Worm (Caenorhabditis elegans) whole organism, L4 larva: ENCODE results near the gene npr-15.

Source experiments
- D1046.2 ChIP-seq: fragments of 200-800 bp; sonication (Bioruptor generic); IDR thresholded peaks from 2 replicates; pipeline ENCODE4 v1.3.6; 2022; ENCODE audit warnings: missing genetic modification characterization, missing compliant biosample characterization
- F10B5.3 ChIP-seq: sonication (generic microtip); optimal IDR thresholded peaks from 2 replicates; lab custom pipeline; 2016; ENCODE audit warnings: mild to moderate bottlenecking, missing genetic modification characterization, missing compliant biosample characterization
- R02D3.7 ChIP-seq: fragments of 150-350 bp; sonication (generic microtip); optimal IDR thresholded peaks from 3 replicates; lab custom pipeline; 2014; ENCODE audit warnings: missing biosample characterization, missing genetic modification characterization
- T20F7.1 ChIP-seq: fragments of 200-800 bp; sonication (Bioruptor generic); optimal IDR thresholded peaks from 2 replicates; lab custom pipeline; 2018; ENCODE audit warnings: mild to moderate bottlenecking, missing genetic modification characterization, missing compliant biosample characterization
- T26A8.4 ChIP-seq: fragments of 200-800 bp; sonication (Bioruptor generic); IDR thresholded peaks from 2 replicates; pipeline ENCODE4 v1.3.6; 2022; ENCODE audit warnings: missing genetic modification characterization, missing compliant biosample characterization
- Y105C5A.15 ChIP-seq: fragments of 200-800 bp; sonication (Bioruptor generic); IDR thresholded peaks from 2 replicates; pipeline ENCODE4 v1.3.6; 2022; ENCODE audit warnings: missing genetic modification characterization, missing compliant biosample characterization
- Y5F2A.4 ChIP-seq: fragments of 200-800 bp; sonication (Bioruptor generic); optimal IDR thresholded peaks from 2 replicates; lab custom pipeline; 2018; ENCODE audit warnings: mild to moderate bottlenecking, missing genetic modification characterization, missing compliant biosample characterization
- Y75B8A.6 ChIP-seq: fragments of 200-800 bp; sonication (Bioruptor generic); IDR thresholded peaks from 2 replicates; pipeline ENCODE4 v1.3.6; 2022; ENCODE audit warnings: missing genetic modification reagents, missing genetic modification characterization, missing compliant biosample characterization
- ZK337.2 ChIP-seq: fragments of 200-800 bp; sonication (Bioruptor generic); IDR thresholded peaks from 2 replicates; pipeline ENCODE4 v1.3.6; 2022; ENCODE audit warnings: missing genetic modification reagents, missing genetic modification characterization, missing compliant biosample characterization
- aha-1 ChIP-seq: fragments of 150-350 bp; peaks from one replicate; lab custom pipeline; 2014; ENCODE audit warnings: missing biosample characterization, missing genetic modification characterization
- arid-1 ChIP-seq: fragments of 200-800 bp; sonication (Bioruptor generic); conservative IDR thresholded peaks from 2 replicates; pipeline ENCODE4 v1.3.6; 2022; ENCODE audit warnings: missing genetic modification reagents, missing genetic modification characterization, missing compliant biosample characterization
- attf-4 ChIP-seq: sonication (generic microtip); optimal IDR thresholded peaks from 3 replicates; lab custom pipeline; 2017; ENCODE audit warnings: missing biosample characterization, missing genetic modification characterization
- ceh-20 ChIP-seq: fragments of 200-800 bp; sonication (Bioruptor generic); IDR thresholded peaks from 2 replicates; pipeline ENCODE4 v1.3.6; 2022; ENCODE audit warnings: missing genetic modification reagents, missing genetic modification characterization, missing compliant biosample characterization
- ceh-28 ChIP-seq: fragments of 150-350 bp; optimal IDR thresholded peaks from 2 replicates; lab custom pipeline; 2014; ENCODE audit warnings: missing biosample characterization, missing genetic modification reagents, missing genetic modification characterization
- ceh-44 ChIP-seq: fragments of 200-800 bp; sonication (Bioruptor generic); IDR thresholded peaks from 2 replicates; pipeline ENCODE4 v1.3.6; 2022; ENCODE audit warnings: missing genetic modification reagents, missing genetic modification characterization, missing compliant biosample characterization
- ceh-62 ChIP-seq: sonication (generic microtip); optimal IDR thresholded peaks from 2 replicates; lab custom pipeline; 2017; ENCODE audit warnings: missing biosample characterization, missing genetic modification characterization
- ctbp-1 ChIP-seq: fragments of 200-800 bp; sonication (Bioruptor generic); IDR thresholded peaks from 2 replicates; pipeline ENCODE4 v1.3.6; 2022; ENCODE audit warnings: missing genetic modification reagents, missing genetic modification characterization, missing compliant biosample characterization
- daf-12 ChIP-seq: fragments of 150-350 bp; optimal IDR thresholded peaks from 2 replicates; lab custom pipeline; 2014; ENCODE audit warnings: missing biosample characterization, missing genetic modification reagents, missing genetic modification characterization
- daf-16 ChIP-seq, 3 experiments: sonication (generic microtip); optimal IDR thresholded peaks; 2 replicates each; lab custom pipeline; 2016 to 2017; ENCODE audit warnings: missing genetic modification characterization in 3 of 3, missing genetic modification reagents in 3 of 3, mild to moderate bottlenecking in 2 of 3, missing compliant biosample characterization in 2 of 3, missing biosample characterization in 1 of 3, moderate library complexity in 1 of 3
- daf-19 ChIP-seq: fragments of 200-800 bp; sonication (Bioruptor generic); conservative IDR thresholded peaks from 2 replicates; pipeline ENCODE4 v1.3.6; 2022; ENCODE audit warnings: missing genetic modification characterization, missing compliant biosample characterization
- daf-8 ChIP-seq: fragments of 200-800 bp; sonication (Bioruptor generic); IDR thresholded peaks from 2 replicates; pipeline ENCODE4 v1.3.6; 2022; ENCODE audit warnings: missing genetic modification characterization, missing compliant biosample characterization
- dmd-6 ChIP-seq: fragments of 200-800 bp; sonication (Bioruptor generic); IDR thresholded peaks from 2 replicates; pipeline ENCODE4 v1.3.6; 2022; ENCODE audit warnings: missing genetic modification reagents, missing genetic modification characterization, missing compliant biosample characterization
- dmd-9 ChIP-seq: fragments of 200-800 bp; sonication (Bioruptor generic); IDR thresholded peaks from 2 replicates; pipeline ENCODE4 v1.3.6; 2022; ENCODE audit warnings: missing genetic modification reagents, missing genetic modification characterization, missing compliant biosample characterization
- dpl-1 ChIP-seq: fragments of 150-350 bp; optimal IDR thresholded peaks from 2 replicates; lab custom pipeline; 2014; ENCODE audit warnings: missing biosample characterization, missing genetic modification reagents, missing genetic modification characterization
- dve-1 ChIP-seq: sonication (generic microtip); optimal IDR thresholded peaks from 2 replicates; lab custom pipeline; 2017; ENCODE audit warnings: antibody characterized with exemption, mild to moderate bottlenecking, missing genetic modification characterization, missing compliant biosample characterization; ENCODE audit not compliant: insufficient read depth
- gei-8 ChIP-seq: fragments of 200-800 bp; sonication (Bioruptor generic); optimal IDR thresholded peaks from 2 replicates; lab custom pipeline; 2018; ENCODE audit warnings: mild to moderate bottlenecking, missing genetic modification characterization, missing compliant biosample characterization
- hlh-11 ChIP-seq: fragments of 200-800 bp; sonication (Bioruptor generic); optimal IDR thresholded peaks from 2 replicates; lab custom pipeline; 2018; ENCODE audit warnings: mild to moderate bottlenecking, missing genetic modification characterization, missing compliant biosample characterization
- hlh-30 ChIP-seq: sonication (generic microtip); optimal IDR thresholded peaks from 2 replicates; lab custom pipeline; 2017; ENCODE audit warnings: antibody characterized with exemption, mild to moderate bottlenecking, missing genetic modification characterization, missing compliant biosample characterization; ENCODE audit not compliant: insufficient read depth
- lin-15B ChIP-seq: fragments of 150-350 bp; sonication (generic microtip); optimal IDR thresholded peaks from 3 replicates; lab custom pipeline; 2014; ENCODE audit warnings: missing biosample characterization, missing genetic modification characterization
- lin-39 ChIP-seq: fragments of 150-350 bp; optimal IDR thresholded peaks from 2 replicates; lab custom pipeline; 2014; ENCODE audit warnings: missing biosample characterization, missing genetic modification reagents, missing genetic modification characterization
- madf-9 ChIP-seq: fragments of 200-800 bp; sonication (Bioruptor generic); conservative IDR thresholded peaks from 2 replicates; pipeline ENCODE4 v1.3.6; 2022; ENCODE audit warnings: missing genetic modification reagents, missing genetic modification characterization, missing compliant biosample characterization
- mdt-29 ChIP-seq: fragments of 200-800 bp; sonication (Bioruptor generic); IDR thresholded peaks from 2 replicates; pipeline ENCODE4 v1.3.6; 2022; ENCODE audit warnings: missing genetic modification reagents, missing genetic modification characterization, missing compliant biosample characterization
- mes-2 ChIP-seq: sonication (generic microtip); optimal IDR thresholded peaks from 2 replicates; lab custom pipeline; 2016; ENCODE audit warnings: missing genotype, mild to moderate bottlenecking, missing genetic modification characterization, missing compliant biosample characterization; ENCODE audit not compliant: poor library complexity, severe bottlenecking
- mxl-2 ChIP-seq: fragments of 200-800 bp; sonication (Bioruptor generic); conservative IDR thresholded peaks from 2 replicates; pipeline ENCODE4 v1.3.6; 2022; ENCODE audit warnings: missing genetic modification reagents, missing genetic modification characterization, missing compliant biosample characterization
- nhr-102 ChIP-seq: sonication (generic microtip); optimal IDR thresholded peaks from 2 replicates; lab custom pipeline; 2016; ENCODE audit warnings: mild to moderate bottlenecking, missing genetic modification characterization, moderate library complexity, missing compliant biosample characterization
- nhr-11 ChIP-seq: fragments of 150-350 bp; optimal IDR thresholded peaks from 2 replicates; lab custom pipeline; 2014; ENCODE audit warnings: missing biosample characterization, missing genetic modification characterization
- nhr-237 ChIP-seq: sonication (generic microtip); optimal IDR thresholded peaks from 2 replicates; lab custom pipeline; 2017; ENCODE audit warnings: missing biosample characterization, missing genetic modification characterization
- nhr-25 ChIP-seq: sonication (generic microtip); optimal IDR thresholded peaks from 2 replicates; lab custom pipeline; 2017; ENCODE audit warnings: missing genetic modification characterization, mild to moderate bottlenecking, missing compliant biosample characterization, antibody characterized with exemption, moderate library complexity, borderline replicate concordance; ENCODE audit not compliant: insufficient read depth
- nhr-41 ChIP-seq: fragments of 200-800 bp; sonication (Bioruptor generic); IDR thresholded peaks from 2 replicates; pipeline ENCODE4 v1.3.6; 2022; ENCODE audit warnings: missing genetic modification reagents, missing genetic modification characterization, missing compliant biosample characterization
- nhr-42 ChIP-seq: fragments of 200-800 bp; sonication (Bioruptor generic); IDR thresholded peaks from 2 replicates; pipeline ENCODE4 v1.3.6; 2022; ENCODE audit warnings: missing genetic modification characterization, missing compliant biosample characterization
- nhr-48 ChIP-seq: sonication (generic microtip); optimal IDR thresholded peaks from 2 replicates; lab custom pipeline; 2016; ENCODE audit warnings: mild to moderate bottlenecking, missing genetic modification characterization, missing compliant biosample characterization
- nhr-6 ChIP-seq: fragments of 150-350 bp; optimal IDR thresholded peaks from 2 replicates; lab custom pipeline; 2014; ENCODE audit warnings: missing biosample characterization, missing genetic modification characterization
- php-3 ChIP-seq: fragments of 200-800 bp; sonication (Bioruptor generic); IDR thresholded peaks from 2 replicates; pipeline ENCODE4 v1.3.6; 2022; ENCODE audit warnings: missing genetic modification reagents, missing genetic modification characterization, missing compliant biosample characterization
- pqm-1 ChIP-seq: sonication (generic microtip); optimal IDR thresholded peaks from 2 replicates; lab custom pipeline; 2017; ENCODE audit warnings: missing biosample characterization, missing genetic modification characterization
- rbr-2 ChIP-seq: sonication (generic microtip); optimal IDR thresholded peaks from 2 replicates; lab custom pipeline; 2016; ENCODE audit warnings: missing genotype, missing genetic modification characterization, missing compliant biosample characterization
- saeg-2 ChIP-seq: fragments of 200-800 bp; sonication (Bioruptor generic); IDR thresholded peaks from 2 replicates; pipeline ENCODE4 v1.3.6; 2022; ENCODE audit warnings: missing genetic modification reagents, missing genetic modification characterization, missing compliant biosample characterization
- sdz-12 ChIP-seq: fragments of 200-800 bp; sonication (Bioruptor generic); optimal IDR thresholded peaks from 2 replicates; lab custom pipeline; 2018; ENCODE audit warnings: mild to moderate bottlenecking, missing genetic modification characterization, missing compliant biosample characterization
- unc-130 ChIP-seq: sonication (generic microtip); optimal IDR thresholded peaks from 2 replicates; lab custom pipeline; 2016; ENCODE audit warnings: missing genetic modification reagents, missing genetic modification characterization, missing compliant biosample characterization
- zfp-3 ChIP-seq: fragments of 200-800 bp; sonication (Bioruptor generic); conservative IDR thresholded peaks from 2 replicates; pipeline ENCODE4 v1.3.6; 2022; ENCODE audit warnings: missing genetic modification reagents, missing genetic modification characterization, missing compliant biosample characterization
- zip-2 ChIP-seq: fragments of 150-350 bp; optimal IDR thresholded peaks from 2 replicates; lab custom pipeline; 2014; ENCODE audit warnings: missing biosample characterization, missing genetic modification characterization
- ztf-11 ChIP-seq: fragments of 150-350 bp; optimal IDR thresholded peaks from 2 replicates; lab custom pipeline; 2014; ENCODE audit warnings: missing biosample characterization, missing genetic modification characterization
- ztf-7 ChIP-seq: fragments of 150-350 bp; optimal IDR thresholded peaks from 2 replicates; lab custom pipeline; 2014; ENCODE audit warnings: missing biosample characterization, missing genetic modification characterization

Gene npr-15

ce11 chrIII:3650266-3650665 lies 44.2 kb downstream of the npr-15 start (continued):
- TF ChIP-seq attf-4 (tag; lab: Kevin White, UChicago): no peak
- no peak for TF ChIP-seq unc-130
- TF ChIP-seq Y5F2A.4 (GFP tag; lab: Kevin White, UChicago): no peak
- no peak for TF ChIP-seq sdz-12 (GFP tag; lab: Kevin White, UChicago)
- TF ChIP-seq daf-19 (GFP tag; lab: Robert Waterston, UW): no peak
- TF ChIP-seq nhr-41 (GFP tag; lab: Robert Waterston, UW): no peak
- TF ChIP-seq daf-8 (GFP tag; lab: Robert Waterston, UW): no peak
- TF ChIP-seq daf-12: no peak
- no peak for TF ChIP-seq zfp-3 (GFP tag; lab: Robert Waterston, UW)
- TF ChIP-seq madf-9 (GFP tag; lab: Robert Waterston, UW): no peak
- no peak for TF ChIP-seq ceh-28 (tag; lab: Kevin White, UChicago)
- TF ChIP-seq mdt-29 (GFP tag; lab: Robert Waterston, UW): no peak
- peak; percentile 77 for TF ChIP-seq php-3 (GFP tag; lab: Robert Waterston, UW)
- TF ChIP-seq Y105C5A.15 (GFP tag; lab: Robert Waterston, UW): no peak
- TF ChIP-seq lin-15B (tag; lab: Kevin White, UChicago): no peak
- no peak for TF ChIP-seq nhr-25 (tag; lab: Kevin White, UChicago)
- no peak for TF ChIP-seq zip-2
- TF ChIP-seq hlh-11 (tag; lab: Kevin White, UChicago): peak; percentile 24
- TF ChIP-seq arid-1: no peak
- TF ChIP-seq saeg-2 (GFP tag; lab: Robert Waterston, UW): no peak
- no peak for TF ChIP-seq gei-8
- TF ChIP-seq daf-16 (GFP tag; optimal IDR thresholded peaks at IDR 0.05; lab: Kevin White, UChicago): no peak
- TF ChIP-seq daf-16 (tag; optimal IDR thresholded peaks at IDR 0.05; lab: Kevin White, UChicago): peak; percentile 70
- no peak for TF ChIP-seq hlh-30 (tag; lab: Kevin White, UChicago)
- no peak for TF ChIP-seq rbr-2 (tag; lab: Kevin White, UChicago)
- no peak for TF ChIP-seq dpl-1 (GFP tag; lab: Kevin White, UChicago)
- TF ChIP-seq Y75B8A.6 (GFP tag; lab: Robert Waterston, UW): no peak
- no peak for TF ChIP-seq ZK337.2 (GFP tag; lab: Robert Waterston, UW)
- TF ChIP-seq ctbp-1 (GFP tag; lab: Robert Waterston, UW): no peak
- no peak for TF ChIP-seq R02D3.7 (tag; lab: Kevin White, UChicago)
- TF ChIP-seq T20F7.1 (GFP tag; lab: Kevin White, UChicago): no peak
- TF ChIP-seq lin-39: no peak
- peak; percentile 64 for TF ChIP-seq dve-1 (tag; lab: Kevin White, UChicago)
- no peak for TF ChIP-seq nhr-42 (GFP tag; lab: Robert Waterston, UW)
- TF ChIP-seq nhr-11 (tag; lab: Kevin White, UChicago): no peak
- TF ChIP-seq mxl-2 (GFP tag; lab: Robert Waterston, UW): no peak
- no peak for TF ChIP-seq ztf-7 (tag; lab: Kevin White, UChicago)
- TF ChIP-seq T26A8.4 (GFP tag; lab: Robert Waterston, UW): no peak
- TF ChIP-seq dmd-6 (GFP tag; lab: Robert Waterston, UW): no peak; the same call in 1 of the 2 replicates
- no peak for TF ChIP-seq nhr-237 (tag; lab: Kevin White, UChicago)
- TF ChIP-seq ceh-20 (GFP tag; lab: Robert Waterston, UW): no peak
- no peak for TF ChIP-seq D1046.2
- no peak for TF ChIP-seq ceh-62
- no peak for TF ChIP-seq dmd-9
- TF ChIP-seq ceh-44 (GFP tag; lab: Robert Waterston, UW): no peak
- TF ChIP-seq nhr-6 (tag; lab: Kevin White, UChicago): no peak
- TF ChIP-seq aha-1 (tag; lab: Kevin White, UChicago): peak; percentile 5
- no peak for TF ChIP-seq nhr-48 (tag; lab: Kevin White, UChicago)
- TF ChIP-seq ztf-11 (tag; lab: Kevin White, UChicago): no peak
- TF ChIP-seq F10B5.3 (tag; lab: Kevin White, UChicago): no peak
- peak; percentile 37 for TF ChIP-seq mes-2 (tag; lab: Kevin White, UChicago)
- peak; percentile 35 for TF ChIP-seq pqm-1 (tag; lab: Kevin White, UChicago)
- TF ChIP-seq nhr-102: no peak
